Fruit fly (Drosophila melanogaster) whole organism, embryonic: Measurements from ENCODE around the gene Acat2.

Experiments
- CG11093 ChIP-seq: fragments of 200-800 bp; sonication (Bioruptor generic); IDR thresholded peaks from 3 replicates; pipeline ENCODE4 v1.3.6; 2022; ENCODE audit warnings: missing biosample characterization, missing genetic modification characterization
- CG12391 ChIP-seq: fragments of 200-800 bp; sonication (Bioruptor generic); optimal IDR thresholded peaks from 3 replicates; lab custom pipeline; 2018; ENCODE audit warnings: missing biosample characterization, mild to moderate bottlenecking, missing genetic modification characterization, moderate library complexity
- CG13894 ChIP-seq: fragments of 200-800 bp; sonication (Bioruptor generic); optimal IDR thresholded peaks from 3 replicates; lab custom pipeline; 2018; ENCODE audit warnings: missing biosample characterization, mild to moderate bottlenecking, missing genetic modification characterization, moderate library complexity
- CG14014 ChIP-seq: fragments of 200-800 bp; sonication (Bioruptor generic); IDR thresholded peaks from 2 replicates; pipeline ENCODE4 v1.3.6; 2022; ENCODE audit warnings: missing biosample characterization, missing genetic modification characterization
- CG15073 ChIP-seq: fragments of 200-800 bp; sonication (Bioruptor generic); optimal IDR thresholded peaks from 2 replicates; lab custom pipeline; 2016; ENCODE audit warnings: missing biosample characterization, missing genetic modification characterization
- CG15269 ChIP-seq: fragments of 200-800 bp; sonication (Bioruptor generic); optimal IDR thresholded peaks from 2 replicates; lab custom pipeline; 2018; ENCODE audit warnings: missing biosample characterization, mild to moderate bottlenecking, missing genetic modification characterization, moderate library complexity
- CG15601 ChIP-seq: fragments of 200-800 bp; sonication (Bioruptor generic); optimal IDR thresholded peaks from 3 replicates; lab custom pipeline; 2019; ENCODE audit warnings: missing biosample characterization, mild to moderate bottlenecking, missing genetic modification characterization, moderate library complexity
- CG1603 ChIP-seq: fragments of 200-800 bp; sonication (Bioruptor generic); optimal IDR thresholded peaks from 2 replicates; lab custom pipeline; 2019; ENCODE audit warnings: missing biosample characterization, mild to moderate bottlenecking, missing genetic modification characterization, moderate library complexity
- CG4854 ChIP-seq: fragments of 200-800 bp; sonication (Bioruptor generic); optimal IDR thresholded peaks from 2 replicates; lab custom pipeline; 2016; ENCODE audit warnings: missing biosample characterization, missing genetic modification characterization, inconsistent platforms
- CG6791 ChIP-seq: fragments of 200-800 bp; sonication (Bioruptor generic); IDR thresholded peaks from 3 replicates; pipeline ENCODE4 v1.3.6; 2022; ENCODE audit warnings: missing biosample characterization, missing genetic modification characterization; ENCODE audit not compliant: partially characterized antibody
- CG7987 ChIP-seq: fragments of 200-800 bp; sonication (Bioruptor generic); optimal IDR thresholded peaks from 2 replicates; lab custom pipeline; 2018; ENCODE audit warnings: missing biosample characterization, mild to moderate bottlenecking, missing genetic modification characterization, moderate library complexity
- CG8281 ChIP-seq: fragments of 200-800 bp; sonication (Bioruptor generic); optimal IDR thresholded peaks from 2 replicates; lab custom pipeline; 2018; ENCODE audit warnings: missing biosample characterization, mild to moderate bottlenecking, missing genetic modification characterization, moderate library complexity
- CG9437 ChIP-seq: fragments of 200-800 bp; sonication (Bioruptor generic); optimal IDR thresholded peaks from 2 replicates; lab custom pipeline; 2018; ENCODE audit warnings: missing biosample characterization, mild to moderate bottlenecking, missing genetic modification characterization
- CG9797 ChIP-seq: fragments of 200-800 bp; sonication (Bioruptor generic); optimal IDR thresholded peaks from 3 replicates; lab custom pipeline; 2018; ENCODE audit warnings: missing biosample characterization, mild to moderate bottlenecking, missing genetic modification characterization
- Dll ChIP-seq: fragments of 200-800 bp; sonication (Bioruptor generic); IDR thresholded peaks from 4 replicates; pipeline ENCODE4 v1.3.6; 2022; ENCODE audit warnings: missing biosample characterization, missing genetic modification characterization; ENCODE audit not compliant: partially characterized antibody
- Dref ChIP-seq: fragments of 200-800 bp; sonication (Bioruptor generic); IDR thresholded peaks from 2 replicates; pipeline ENCODE4 v1.3.6; 2022; ENCODE audit warnings: missing biosample characterization, missing genetic modification characterization
- E2f1 ChIP-seq: fragments of 200-800 bp; sonication (Bioruptor generic); IDR thresholded peaks from 2 replicates; pipeline ENCODE4 v1.3.6; 2022; ENCODE audit warnings: missing biosample characterization, missing genetic modification characterization
- Hmr ChIP-seq: fragments of 200-800 bp; sonication (Bioruptor generic); optimal IDR thresholded peaks from 3 replicates; lab custom pipeline; 2017; ENCODE audit warnings: mild to moderate bottlenecking, missing biosample characterization, missing genetic modification reagents, missing genetic modification characterization
- Hr51 ChIP-seq, 2 experiments: fragments of 200-800 bp; sonication (Bioruptor generic); optimal IDR thresholded peaks; 2 replicates in 1 of 2; 3 replicates in 1 of 2; lab custom pipeline; 2016 to 2018; ENCODE audit warnings: missing biosample characterization in 2 of 2, missing genetic modification characterization in 2 of 2, mild to moderate bottlenecking in 1 of 2, moderate library complexity in 1 of 2
- Lim3 ChIP-seq: fragments of 200-800 bp; sonication (Bioruptor generic); IDR thresholded peaks from 2 replicates; pipeline ENCODE4 v1.3.6; 2022; ENCODE audit warnings: missing biosample characterization, missing genetic modification characterization
- MBD-R2 ChIP-seq: fragments of 200-800 bp; sonication (Bioruptor generic); IDR thresholded peaks from 2 replicates; pipeline ENCODE4 v1.3.6; 2022; ENCODE audit warnings: missing biosample characterization, missing genetic modification characterization
- MESR4 ChIP-seq: fragments of 200-800 bp; sonication (Bioruptor generic); optimal IDR thresholded peaks from 2 replicates; lab custom pipeline; 2018; ENCODE audit warnings: missing biosample characterization, mild to moderate bottlenecking, missing genetic modification characterization, moderate library complexity
- Pdp1 ChIP-seq, 2 experiments: fragments of 200-800 bp; sonication (Bioruptor generic); optimal IDR thresholded peaks; 3 replicates each; lab custom pipeline; 2016; ENCODE audit warnings: missing biosample characterization in 2 of 2, missing genetic modification characterization in 2 of 2, mild to moderate bottlenecking in 1 of 2, moderate library complexity in 1 of 2
- Side ChIP-seq: fragments of 200-800 bp; sonication (Bioruptor generic); optimal IDR thresholded peaks from 2 replicates; lab custom pipeline; 2016; ENCODE audit warnings: missing biosample characterization, missing genetic modification characterization
- TFAM ChIP-seq: fragments of 200-800 bp; sonication (Bioruptor generic); optimal IDR thresholded peaks from 2 replicates; lab custom pipeline; 2017; ENCODE audit warnings: missing biosample characterization, missing genetic modification characterization, inconsistent platforms
- btn ChIP-seq: fragments of 200-800 bp; sonication (Bioruptor generic); optimal IDR thresholded peaks from 2 replicates; lab custom pipeline; 2016; ENCODE audit warnings: missing biosample characterization, missing genetic modification characterization
- emc ChIP-seq: fragments of 200-800 bp; sonication (Bioruptor generic); optimal IDR thresholded peaks from 2 replicates; lab custom pipeline; 2016; ENCODE audit warnings: missing biosample characterization, missing genetic modification characterization
- gro ChIP-seq: fragments of 200-800 bp; sonication (Bioruptor generic); optimal IDR thresholded peaks from 2 replicates; lab custom pipeline; 2016; ENCODE audit warnings: missing biosample characterization, missing genetic modification characterization
- insv ChIP-seq, 2 experiments: fragments of 200-800 bp; sonication (Bioruptor generic); optimal IDR thresholded peaks; 3 replicates each; lab custom pipeline; 2016 to 2018; ENCODE audit warnings: missing biosample characterization in 2 of 2, missing genetic modification characterization in 2 of 2
- lab ChIP-seq: fragments of 200-800 bp; sonication (Bioruptor generic); optimal IDR thresholded peaks from 3 replicates; lab custom pipeline; 2017; ENCODE audit warnings: missing biosample characterization, missing genetic modification characterization, mild to moderate bottlenecking, moderate library complexity, missing genetic modification reagents
- lola ChIP-seq, 3 experiments: fragments of >200 bp in 2 of 3; fragments of 200-800 bp in 1 of 3; sonication (Bioruptor generic) in 1 of 3; optimal IDR thresholded peaks; 2 replicates each; lab custom pipeline; 2017 to 2019; ENCODE audit warnings: missing biosample characterization in 3 of 3, missing genetic modification characterization in 3 of 3, mild to moderate bottlenecking in 1 of 3, moderate library complexity in 1 of 3
- luna ChIP-seq: fragments of 200-800 bp; sonication (Bioruptor generic); optimal IDR thresholded peaks from 2 replicates; lab custom pipeline; 2016; ENCODE audit warnings: missing biosample characterization, missing genetic modification characterization
- maf-S ChIP-seq: fragments of 200-800 bp; sonication (Bioruptor generic); optimal IDR thresholded peaks from 2 replicates; lab custom pipeline; 2016; ENCODE audit warnings: missing biosample characterization, missing genetic modification characterization
- mld ChIP-seq: fragments of 200-800 bp; sonication (Bioruptor generic); IDR thresholded peaks from 3 replicates; pipeline ENCODE4 v1.3.6; 2022; ENCODE audit warnings: missing biosample characterization, missing genetic modification characterization; ENCODE audit not compliant: partially characterized antibody
- oc ChIP-seq: fragments of 200-800 bp; sonication (Bioruptor generic); optimal IDR thresholded peaks from 2 replicates; lab custom pipeline; 2018; ENCODE audit warnings: missing biosample characterization, mild to moderate bottlenecking, missing genetic modification characterization, moderate library complexity
- p53 ChIP-seq: fragments of 200-800 bp; sonication (Bioruptor generic); optimal IDR thresholded peaks from 2 replicates; lab custom pipeline; 2016; ENCODE audit warnings: missing biosample characterization, missing genetic modification characterization
- phol ChIP-seq: fragments of 200-800 bp; sonication (Bioruptor generic); optimal IDR thresholded peaks from 3 replicates; lab custom pipeline; 2018; ENCODE audit warnings: missing biosample characterization, mild to moderate bottlenecking, missing genetic modification characterization, moderate library complexity
- pnt ChIP-seq: fragments of 200-800 bp; sonication (Bioruptor generic); optimal IDR thresholded peaks from 3 replicates; lab custom pipeline; 2016; ENCODE audit warnings: missing biosample characterization, missing genetic modification characterization
- pros ChIP-seq: fragments of 200-800 bp; sonication (Bioruptor generic); optimal IDR thresholded peaks from 3 replicates; lab custom pipeline; 2019; ENCODE audit warnings: missing biosample characterization, mild to moderate bottlenecking, missing genetic modification characterization, moderate library complexity
- pzg ChIP-seq: fragments of 200-800 bp; sonication (Bioruptor generic); optimal IDR thresholded peaks from 3 replicates; lab custom pipeline; 2018; ENCODE audit warnings: missing biosample characterization, mild to moderate bottlenecking, missing genetic modification characterization, moderate library complexity
- slbo ChIP-seq: fragments of 200-800 bp; sonication (Bioruptor generic); IDR thresholded peaks from 2 replicates; pipeline ENCODE4 v1.3.6; 2022; ENCODE audit warnings: missing biosample characterization, missing genetic modification characterization
- slp2 ChIP-seq: fragments of 200-800 bp; sonication (Bioruptor generic); optimal IDR thresholded peaks from 2 replicates; lab custom pipeline; 2016; ENCODE audit warnings: missing biosample characterization, missing genetic modification characterization
- tap ChIP-seq: fragments of 200-800 bp; optimal IDR thresholded peaks from 3 replicates; lab custom pipeline; 2019; ENCODE audit warnings: missing biosample characterization, mild to moderate bottlenecking, missing genetic modification characterization, moderate library complexity
- tll ChIP-seq, 2 experiments: fragments of 200-800 bp in 1 of 2; fragments of >200 bp in 1 of 2; sonication (Bioruptor generic) in 1 of 2; optimal IDR thresholded peaks; 2 replicates each; lab custom pipeline; 2017 to 2019; ENCODE audit warnings: missing biosample characterization in 2 of 2, missing genetic modification characterization in 2 of 2, mild to moderate bottlenecking in 1 of 2, moderate library complexity in 1 of 2
- tna ChIP-seq: fragments of 200-800 bp; sonication (Bioruptor generic); IDR thresholded peaks from 2 replicates; pipeline ENCODE4 v1.3.6; 2022; ENCODE audit warnings: missing biosample characterization, missing genetic modification characterization; ENCODE audit not compliant: partially characterized antibody
- wor ChIP-seq: fragments of 200-800 bp; sonication (Bioruptor generic); IDR thresholded peaks from 2 replicates; pipeline ENCODE4 v1.3.6; 2022; ENCODE audit warnings: missing biosample characterization, missing genetic modification characterization
- zf30C ChIP-seq: fragments of 200-800 bp; sonication (Bioruptor generic); optimal IDR thresholded peaks from 3 replicates; lab custom pipeline; 2018; ENCODE audit warnings: missing biosample characterization, mild to moderate bottlenecking, missing genetic modification characterization

Gene Acat2

dm6 chr3L:1349942-1350923 is 47.5 kb downstream of the Acat2 start (continued):
- TF ChIP-seq slp2 (GFP tag; lab: Kevin White, UChicago) (peak; percentile 7), pnt (GFP tag; lab: Kevin White, UChicago) (no peak), CG8281 (tag; lab: Kevin White, UChicago) (no peak), lab (GFP tag; lab: Kevin White, UChicago) (peak; percentile 44), Hr51 (GFP tag; optimal IDR thresholded peaks at IDR 0.05; lab: Kevin White, UChicago) (peak in 1 of 2 experiments; percentile 43), CG9797 (GFP tag; lab: Kevin White, UChicago) (peak; percentile 49), lola (GFP tag; optimal IDR thresholded peaks at IDR 0.05; lab: Kevin White, UChicago) (peak in 2 of 3 experiments; percentile 2 to 4), Side (peak; percentile 9), Hmr (GFP tag; lab: Kevin White, UChicago) (peak; percentile 46), oc (no peak), CG7987 (GFP tag; lab: Kevin White, UChicago) (no peak), CG15269 (tag; lab: Kevin White, UChicago) (peak; percentile 38), MESR4 (GFP tag; lab: Kevin White, UChicago) (peak; percentile 77), tap (tag; lab: Kevin White, UChicago) (peak; percentile 19), CG15601 (tag; lab: Kevin White, UChicago) (peak; percentile 7), pros (GFP tag; lab: Kevin White, UChicago) (no peak), phol (tag; lab: Kevin White, UChicago) (peak; percentile 68), CG13894 (tag; lab: Kevin White, UChicago) (peak; percentile 59), CG6791 (peak; percentile 98)

- TF ChIP-seq Dll (GFP tag; lab: Robert Waterston, UW) = no peak
- TF ChIP-seq wor (GFP tag; lab: Robert Waterston, UW) = no peak
- no peak for TF ChIP-seq emc (GFP tag; lab: Kevin White, UChicago)
- TF ChIP-seq insv (GFP tag; optimal IDR thresholded peaks at IDR 0.05; lab: Kevin White, UChicago) = peak in 1 of 2 experiments; percentile 90
- 0 out of 3 replicates have a peak, but pooled peaks have one; percentile 9 for TF ChIP-seq mld (GFP tag; lab: Robert Waterston, UW)
- no peak for TF ChIP-seq CG4854 (GFP tag; lab: Kevin White, UChicago)
- TF ChIP-seq tna (GFP tag; lab: Robert Waterston, UW) = no peak
- TF ChIP-seq tll (GFP tag; optimal IDR thresholded peaks at IDR 0.05; lab: Kevin White, UChicago) = no peak
- TF ChIP-seq TFAM (GFP tag; lab: Kevin White, UChicago) = no peak
- TF ChIP-seq pzg (GFP tag; lab: Kevin White, UChicago) = no peak
- peak; percentile 34; the same call in 1 of the 2 replicates for TF ChIP-seq MBD-R2
- no peak for TF ChIP-seq E2f1 (GFP tag; lab: Robert Waterston, UW)
- TF ChIP-seq Dref (GFP tag; lab: Robert Waterston, UW) = peak; percentile 44
- TF ChIP-seq btn (GFP tag; lab: Kevin White, UChicago) = no peak
- TF ChIP-seq CG9437 (GFP tag; lab: Kevin White, UChicago) = no peak
- TF ChIP-seq CG11093 = no peak
- no peak for TF ChIP-seq gro (GFP tag; lab: Kevin White, UChicago)
- no peak for TF ChIP-seq luna
- TF ChIP-seq Lim3 (GFP tag; lab: Robert Waterston, UW) = no peak
- no peak for TF ChIP-seq CG15073 (GFP tag; lab: Kevin White, UChicago)
- no peak for TF ChIP-seq maf-S (GFP tag; lab: Kevin White, UChicago)
- TF ChIP-seq CG12391 = peak; percentile 16
- TF ChIP-seq zf30C (GFP tag; lab: Kevin White, UChicago) = no peak
- TF ChIP-seq p53 (GFP tag; lab: Kevin White, UChicago) = no peak
- TF ChIP-seq CG1603 = no peak
- TF ChIP-seq CG14014 (GFP tag; lab: Robert Waterston, UW) = no peak
- TF ChIP-seq slbo (GFP tag; lab: Robert Waterston, UW) = no peak
- TF ChIP-seq Pdp1 (GFP tag; optimal IDR thresholded peaks at IDR 0.05; lab: Kevin White, UChicago) = peak in 1 of 2 experiments; percentile 86
These were observed 48.1 kb downstream of the Acat2 start, which contains the start of gene CG9166 for dm6 chr3L:1350924-1351215. Gene CG9166 (plus strand): TSS chr3L:1351116.
